Worm (Caenorhabditis elegans) whole organism, young adult: ENCODE results near the gene otpl-3.

Source experiments
- B0019.2 ChIP-seq: fragments of 200-800 bp; sonication (Bioruptor generic); conservative IDR thresholded peaks from 2 replicates; pipeline ENCODE4 v1.3.6; 2022; ENCODE audit warnings: missing genetic modification reagents, missing genetic modification characterization, missing compliant biosample characterization
- B0035.1 ChIP-seq: sonication (generic microtip); optimal IDR thresholded peaks from 2 replicates; lab custom pipeline; 2016; ENCODE audit warnings: missing genetic modification characterization, mild to moderate bottlenecking, missing compliant biosample characterization, missing genotype, missing genetic modification reagents
- B0261.1 ChIP-seq: sonication (generic microtip); optimal IDR thresholded peaks from 2 replicates; lab custom pipeline; 2016; ENCODE audit warnings: mild to moderate bottlenecking, missing genetic modification characterization, moderate library complexity, missing compliant biosample characterization
- F37B4.10 ChIP-seq: fragments of 200-800 bp; sonication (Bioruptor generic); IDR thresholded peaks from 2 replicates; pipeline ENCODE4 v1.3.6; 2022; ENCODE audit warnings: missing genetic modification characterization, missing compliant biosample characterization
- F57C9.4 ChIP-seq: sonication (generic microtip); optimal IDR thresholded peaks from 2 replicates; lab custom pipeline; 2017; ENCODE audit warnings: mild to moderate bottlenecking, missing genetic modification characterization, missing compliant biosample characterization
- K11D2.4 ChIP-seq: fragments of 200-800 bp; sonication (Bioruptor generic); IDR thresholded peaks from 2 replicates; pipeline ENCODE4 v1.3.6; 2022; ENCODE audit warnings: missing genetic modification reagents, missing genetic modification characterization, missing compliant biosample characterization
- T07F8.4 ChIP-seq: sonication (generic microtip); optimal IDR thresholded peaks from 2 replicates; lab custom pipeline; 2016; ENCODE audit warnings: mild to moderate bottlenecking, missing genetic modification characterization, moderate library complexity, missing compliant biosample characterization
- Y53F4B.3 ChIP-seq: fragments of 200-800 bp; sonication (Bioruptor generic); IDR thresholded peaks from 2 replicates; pipeline ENCODE4 v1.3.6; 2022; ENCODE audit warnings: missing genetic modification reagents, missing genetic modification characterization, missing compliant biosample characterization
- Y56A3A.18 ChIP-seq: fragments of 200-800 bp; sonication (Bioruptor generic); IDR thresholded peaks from 2 replicates; pipeline ENCODE4 v1.3.6; 2022; ENCODE audit warnings: missing genetic modification reagents, missing genetic modification characterization, missing compliant biosample characterization
- akir-1 ChIP-seq: fragments of 200-800 bp; sonication (Bioruptor generic); optimal IDR thresholded peaks from 2 replicates; lab custom pipeline; 2018; ENCODE audit warnings: mild to moderate bottlenecking, missing genetic modification characterization, moderate library complexity, missing compliant biosample characterization
- cebp-1 ChIP-seq, 2 experiments: fragments of 200-800 bp in 1 of 2; sonication (Bioruptor generic) in 1 of 2; sonication (generic microtip) in 1 of 2; IDR thresholded peaks in 1 of 2; optimal IDR thresholded peaks in 1 of 2; 2 replicates each; pipeline versions ENCODE4 v1.3.6 to Lab custom; 2017 to 2022; ENCODE audit warnings: missing compliant biosample characterization in 2 of 2, missing genetic modification characterization in 2 of 2, mild to moderate bottlenecking in 1 of 2, missing genetic modification reagents in 1 of 2, moderate library complexity in 1 of 2
- cebp-2 ChIP-seq: fragments of 200-800 bp; sonication (Bioruptor generic); IDR thresholded peaks from 2 replicates; pipeline ENCODE4 v1.3.6; 2022; ENCODE audit warnings: missing genetic modification characterization, missing compliant biosample characterization
- ceh-100 ChIP-seq: fragments of 200-800 bp; sonication (Bioruptor generic); IDR thresholded peaks from 2 replicates; pipeline ENCODE4 v1.3.6; 2022; ENCODE audit warnings: missing genetic modification reagents, missing genetic modification characterization, missing compliant biosample characterization
- ceh-40 ChIP-seq: fragments of 200-800 bp; sonication (Bioruptor generic); IDR thresholded peaks from 2 replicates; pipeline ENCODE4 v1.3.6; 2022; ENCODE audit warnings: missing genetic modification characterization, missing compliant biosample characterization
- efl-1 ChIP-seq: fragments of 150-350 bp; optimal IDR thresholded peaks from 2 replicates; lab custom pipeline; 2014; ENCODE audit warnings: missing biosample characterization, missing genetic modification reagents, missing genetic modification characterization
- egl-18 ChIP-seq: fragments of 200-800 bp; sonication (Bioruptor generic); IDR thresholded peaks from 2 replicates; pipeline ENCODE4 v1.3.6; 2022; ENCODE audit warnings: missing genetic modification reagents, missing genetic modification characterization, missing compliant biosample characterization
- egrh-3 ChIP-seq: fragments of 200-800 bp; sonication (Bioruptor generic); IDR thresholded peaks from 2 replicates; pipeline ENCODE4 v1.3.6; 2022; ENCODE audit warnings: missing genetic modification reagents, missing genetic modification characterization, missing compliant biosample characterization
- ets-4 ChIP-seq: fragments of 200-800 bp; sonication (Bioruptor generic); optimal IDR thresholded peaks from 2 replicates; lab custom pipeline; 2018; ENCODE audit warnings: mild to moderate bottlenecking, missing genetic modification characterization, missing compliant biosample characterization
- fkh-3 ChIP-seq: sonication (generic microtip); optimal IDR thresholded peaks from 2 replicates; lab custom pipeline; 2016; ENCODE audit warnings: mild to moderate bottlenecking, missing genetic modification characterization, missing compliant biosample characterization
- him-1 ChIP-seq: sonication (generic microtip); optimal IDR thresholded peaks from 2 replicates; lab custom pipeline; 2016; ENCODE audit warnings: missing genotype, missing genetic modification reagents, missing genetic modification characterization, missing compliant biosample characterization
- hlh-26 ChIP-seq: fragments of 200-800 bp; sonication (Bioruptor generic); conservative IDR thresholded peaks from 2 replicates; pipeline ENCODE4 v1.3.6; 2022; ENCODE audit warnings: missing genetic modification reagents, missing genetic modification characterization, missing compliant biosample characterization
- hmg-20 ChIP-seq: fragments of 200-800 bp; sonication (Bioruptor generic); IDR thresholded peaks from 2 replicates; pipeline ENCODE4 v1.3.6; 2022; ENCODE audit warnings: missing genetic modification reagents, missing genetic modification characterization, missing compliant biosample characterization
- hrde-1 ChIP-seq: sonication (generic microtip); optimal IDR thresholded peaks from 2 replicates; lab custom pipeline; 2016; ENCODE audit warnings: missing genetic modification characterization, mild to moderate bottlenecking, missing compliant biosample characterization, moderate library complexity, missing genotype, missing genetic modification reagents, borderline replicate concordance
- let-607 ChIP-seq, 2 experiments: fragments of 200-800 bp in 1 of 2; sonication (Bioruptor generic) in 1 of 2; sonication (generic microtip) in 1 of 2; optimal IDR thresholded peaks; 2 replicates each; lab custom pipeline; 2016 to 2018; ENCODE audit warnings: mild to moderate bottlenecking in 2 of 2, missing compliant biosample characterization in 2 of 2, missing genetic modification characterization in 2 of 2, moderate library complexity in 2 of 2, missing genotype in 1 of 2
- lsl-1 ChIP-seq: fragments of 200-800 bp; sonication (Bioruptor generic); optimal IDR thresholded peaks from 2 replicates; lab custom pipeline; 2018; ENCODE audit warnings: mild to moderate bottlenecking, missing genetic modification characterization, moderate library complexity, missing compliant biosample characterization
- madf-3 ChIP-seq: fragments of 200-800 bp; sonication (Bioruptor generic); IDR thresholded peaks from 2 replicates; pipeline ENCODE4 v1.3.6; 2022; ENCODE audit warnings: missing genetic modification reagents, missing genetic modification characterization, missing compliant biosample characterization
- madf-8 ChIP-seq: fragments of 200-800 bp; sonication (Bioruptor generic); conservative IDR thresholded peaks from 2 replicates; pipeline ENCODE4 v1.3.6; 2022; ENCODE audit warnings: missing genetic modification reagents, missing genetic modification characterization, missing compliant biosample characterization
- mes-4 ChIP-seq: sonication (generic microtip); optimal IDR thresholded peaks from 2 replicates; lab custom pipeline; 2016; ENCODE audit warnings: missing genotype, missing genetic modification characterization, missing compliant biosample characterization
- nfya-1 ChIP-seq: sonication (generic microtip); optimal IDR thresholded peaks from 2 replicates; lab custom pipeline; 2017; ENCODE audit warnings: antibody characterized with exemption, missing compliant biosample characterization, missing genetic modification characterization, borderline replicate concordance; ENCODE audit not compliant: insufficient read depth
- nhr-179 ChIP-seq: sonication (generic microtip); optimal IDR thresholded peaks from 2 replicates; lab custom pipeline; 2016; ENCODE audit warnings: mild to moderate bottlenecking, missing genetic modification characterization, missing compliant biosample characterization
- nhr-80 ChIP-seq: sonication (generic microtip); optimal IDR thresholded peaks from 2 replicates; lab custom pipeline; 2016; ENCODE audit warnings: missing genetic modification characterization, missing compliant biosample characterization
- pbrm-1 ChIP-seq: fragments of 200-800 bp; sonication (Bioruptor generic); IDR thresholded peaks from 2 replicates; pipeline ENCODE4 v1.3.6; 2022; ENCODE audit warnings: missing genetic modification reagents, missing genetic modification characterization, missing compliant biosample characterization
- pha-4 ChIP-seq: fragments of 150-350 bp; sonication (generic microtip); optimal IDR thresholded peaks from 2 replicates; lab custom pipeline; 2014; ENCODE audit warnings: missing biosample characterization, missing genetic modification reagents, missing genetic modification characterization
- rpc-1 ChIP-seq, 2 experiments: fragments of 150-350 bp in 1 of 2; sonication (generic microtip) in 1 of 2; optimal IDR thresholded peaks; 2 replicates each; lab custom pipeline; 2014 to 2018; ENCODE audit warnings: missing biosample characterization in 1 of 2, missing genetic modification characterization in 1 of 2, missing genetic modification reagents in 1 of 2, missing genotype in 1 of 2
- sdz-38 ChIP-seq: sonication (generic microtip); optimal IDR thresholded peaks from 2 replicates; lab custom pipeline; 2016; ENCODE audit warnings: missing genotype, missing genetic modification characterization, missing compliant biosample characterization
- snpc-4 ChIP-seq, 5 experiments: fragments of 150-350 bp in 1 of 5; sonication (generic microtip) in 4 of 5; optimal IDR thresholded peaks; 2 replicates each; lab custom pipeline; 2014 to 2018; ENCODE audit warnings: missing genetic modification characterization in 5 of 5, missing biosample characterization in 3 of 5, antibody characterized with exemption in 2 of 5, mild to moderate bottlenecking in 2 of 5, missing compliant biosample characterization in 2 of 5, missing genotype in 2 of 5, moderate library complexity in 2 of 5, missing genetic modification reagents in 1 of 5
- sptf-2 ChIP-seq: fragments of 200-800 bp; sonication (Bioruptor generic); optimal IDR thresholded peaks from 2 replicates; lab custom pipeline; 2018; ENCODE audit warnings: mild to moderate bottlenecking, missing genetic modification characterization, missing compliant biosample characterization
- tbp1 ChIP-seq: fragments of 200-800 bp; sonication (Bioruptor generic); optimal IDR thresholded peaks from 2 replicates; lab custom pipeline; 2018; ENCODE audit warnings: mild to moderate bottlenecking, missing genetic modification characterization, missing compliant biosample characterization
- tbx-9 ChIP-seq: sonication (generic microtip); optimal IDR thresholded peaks from 2 replicates; lab custom pipeline; 2016; ENCODE audit warnings: borderline replicate concordance, missing genetic modification characterization, inconsistent platforms, missing compliant biosample characterization
- unc-130 ChIP-seq: sonication (generic microtip); optimal IDR thresholded peaks from 2 replicates; lab custom pipeline; 2016; ENCODE audit warnings: missing genetic modification reagents, missing genetic modification characterization, missing compliant biosample characterization
- xnd-1 ChIP-seq: sonication (generic microtip); optimal IDR thresholded peaks from 2 replicates; lab custom pipeline; 2016; ENCODE audit warnings: missing genotype, missing genetic modification reagents, missing genetic modification characterization, missing compliant biosample characterization
- zim-3 ChIP-seq: sonication (generic microtip); optimal IDR thresholded peaks from 2 replicates; lab custom pipeline; 2017; ENCODE audit warnings: mild to moderate bottlenecking, missing genetic modification characterization, moderate library complexity, missing compliant biosample characterization
- ztf-25 ChIP-seq: fragments of 200-800 bp; sonication (Bioruptor generic); IDR thresholded peaks from 2 replicates; pipeline ENCODE4 v1.3.6; 2022; ENCODE audit warnings: missing genetic modification reagents, missing genetic modification characterization, missing compliant biosample characterization

Gene otpl-3

DNA sequence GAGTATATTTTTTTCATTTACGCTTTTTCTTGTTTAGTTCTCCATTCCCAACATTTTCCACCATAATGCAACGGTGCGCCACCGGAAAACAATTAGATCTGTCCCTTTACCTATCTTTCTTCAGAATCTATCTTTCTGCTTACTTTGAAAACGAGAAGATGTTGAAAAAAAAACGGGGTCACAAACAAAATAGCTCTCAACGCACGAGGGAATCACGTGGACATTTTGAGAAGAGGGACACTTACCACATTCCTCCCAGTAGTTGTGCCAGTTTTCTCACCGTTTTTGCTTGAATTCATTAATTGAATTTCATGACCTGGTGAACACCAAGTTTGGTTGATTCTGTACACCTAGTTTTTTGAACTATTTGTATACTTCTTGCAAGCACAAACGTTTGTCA is 8.4 kb downstream of the otpl-3 start:
- no peak for TF ChIP-seq pbrm-1 (GFP tag; lab: Robert Waterston, UW)
- no peak for TF ChIP-seq egl-18 (GFP tag; lab: Robert Waterston, UW)
- no peak for TF ChIP-seq nhr-80 (tag; lab: Kevin White, UChicago)
- no peak for TF ChIP-seq him-1

DNA sequence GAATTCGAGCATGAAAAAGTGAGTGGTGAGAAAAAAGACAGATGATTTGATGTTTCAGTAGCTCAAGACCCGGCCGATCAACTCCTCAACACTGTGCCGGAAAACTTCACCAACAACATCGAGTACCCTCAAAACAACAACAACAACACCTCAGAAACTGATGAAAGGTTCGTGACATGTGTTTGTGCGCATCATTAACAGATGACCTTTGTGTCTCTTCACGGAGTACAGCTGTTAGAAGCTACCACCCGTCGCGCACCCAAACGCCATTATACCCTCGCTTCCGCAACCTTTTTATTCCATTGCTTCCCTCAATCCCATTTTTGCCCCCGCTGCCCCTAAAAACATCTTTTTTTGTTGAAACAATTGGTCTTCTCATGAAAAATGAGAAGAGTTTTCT is 9.3 kb downstream of the otpl-3 start:
- TF ChIP-seq nhr-179, result no peak
- TF ChIP-seq B0035.1, result no peak
- no peak for TF ChIP-seq lsl-1 (GFP tag; lab: Kevin White, UChicago)
- TF ChIP-seq ztf-25 (GFP tag; lab: Robert Waterston, UW), result no peak
- TF ChIP-seq sdz-38 (tag; lab: Kevin White, UChicago), result no peak
- TF ChIP-seq cebp-2 (GFP tag; lab: Robert Waterston, UW), result no peak
- TF ChIP-seq F37B4.10 (GFP tag; lab: Robert Waterston, UW), result no peak
- TF ChIP-seq ceh-100 (GFP tag; lab: Robert Waterston, UW), result no peak
- TF ChIP-seq tbp1 (GFP tag; lab: Kevin White, UChicago), result no peak
- no peak for TF ChIP-seq unc-130 (GFP tag; lab: Kevin White, UChicago)
- TF ChIP-seq hmg-20 (GFP tag; lab: Robert Waterston, UW), result no peak
- no peak for TF ChIP-seq T07F8.4 (tag; lab: Kevin White, UChicago)
- no peak for TF ChIP-seq B0019.2
- no peak for TF ChIP-seq snpc-4 (GFP tag; optimal IDR thresholded peaks at IDR 0.05; lab: Kevin White, UChicago)
- no peak for TF ChIP-seq snpc-4 (tag; optimal IDR thresholded peaks at IDR 0.05; lab: Kevin White, UChicago)
- TF ChIP-seq, all 124 proteins: peak for 0

DNA sequence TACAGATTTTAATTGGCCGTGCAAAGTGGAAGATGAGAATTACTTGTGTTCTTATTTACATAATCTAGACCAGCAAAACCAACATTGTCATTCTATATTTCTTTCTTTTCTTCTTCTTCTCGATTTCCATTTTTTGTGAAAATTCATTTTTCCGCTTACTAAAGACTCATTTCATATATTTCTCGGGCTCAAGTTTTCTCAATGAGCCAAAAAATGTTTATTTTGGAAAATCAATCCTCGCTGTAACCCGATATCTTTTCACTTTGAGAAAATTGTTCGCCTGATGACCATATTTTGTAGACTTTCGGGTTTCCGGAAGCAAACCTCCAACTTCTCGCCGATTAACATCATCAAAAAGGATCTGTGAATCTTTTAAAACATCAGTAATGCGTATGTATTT is 10.6 kb downstream of the otpl-3 start, which contains the start of gene nhx-4:
Gene nhx-4 (plus strand): TSS at position 301 of the 400 bp plus-strand sequence.
- TF ChIP-seq ceh-40, result no peak
- no peak for TF ChIP-seq akir-1 (GFP tag; lab: Kevin White, UChicago)
- no peak for TF ChIP-seq Y56A3A.18 (GFP tag; lab: Robert Waterston, UW)
- no peak for TF ChIP-seq sdz-38 (tag; lab: Kevin White, UChicago)
- TF ChIP-seq B0019.2, result no peak
- TF ChIP-seq ceh-100 (GFP tag; lab: Robert Waterston, UW), result no peak
- no peak for TF ChIP-seq madf-8 (GFP tag; lab: Robert Waterston, UW)
- TF ChIP-seq ztf-25 (GFP tag; lab: Robert Waterston, UW), result no peak
- no peak for TF ChIP-seq F57C9.4 (tag; lab: Kevin White, UChicago)
- TF ChIP-seq madf-3 (GFP tag; lab: Robert Waterston, UW), result no peak
- no peak for TF ChIP-seq K11D2.4 (GFP tag; lab: Robert Waterston, UW)

DNA sequence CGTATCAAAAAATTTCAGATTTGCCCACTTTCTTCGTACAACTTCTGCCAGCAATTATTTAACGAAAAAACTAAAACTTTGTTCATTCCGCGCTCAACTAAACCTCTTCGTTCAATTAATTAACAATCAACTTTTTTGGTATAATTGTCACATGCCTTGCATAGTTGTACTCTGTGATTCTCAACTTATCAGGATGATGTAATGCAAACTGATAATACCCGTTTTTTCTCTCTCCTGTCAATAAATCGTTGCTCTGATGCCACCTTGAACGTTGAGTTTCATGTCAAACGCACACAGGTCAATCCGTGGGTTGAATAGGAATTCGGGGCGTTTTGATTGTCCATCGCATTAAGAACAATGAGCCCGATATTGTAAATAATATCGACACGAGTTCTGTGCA is 19.0 kb downstream of the otpl-3 start:
- TF ChIP-seq zim-3 (no peak), rpc-1 (optimal IDR thresholded peaks at IDR 0.05; lab: Kevin White, UChicago) (no peak), rpc-1 (tag; optimal IDR thresholded peaks at IDR 0.05; lab: Kevin White, UChicago) (no peak), nfya-1 (tag; lab: Kevin White, UChicago) (no peak), hlh-26 (no peak), madf-3 (GFP tag; lab: Robert Waterston, UW) (no peak), pha-4 (peak; percentile 22), ets-4 (GFP tag; lab: Kevin White, UChicago) (peak; percentile 13), efl-1 (no peak), xnd-1 (tag; lab: Kevin White, UChicago) (no peak), sptf-2 (no peak), Y53F4B.3 (no peak), egrh-3 (GFP tag; lab: Robert Waterston, UW) (no peak), let-607 (tag; optimal IDR thresholded peaks at IDR 0.05; lab: Kevin White, UChicago) (no peak), cebp-1 (GFP tag; IDR thresholded peaks at IDR 0.05; lab: Robert Waterston, UW) (no peak), cebp-1 (tag; optimal IDR thresholded peaks at IDR 0.05; lab: Kevin White, UChicago) (peak; percentile 41), fkh-3 (tag; lab: Kevin White, UChicago) (no peak), mes-4 (tag; lab: Kevin White, UChicago) (no peak), hrde-1 (tag; lab: Kevin White, UChicago) (no peak), B0261.1 (tag; lab: Kevin White, UChicago) (no peak), tbx-9 (no peak), him-1 (no peak)
